Fruit fly (Drosophila melanogaster) whole organism, wandering third instar larva: Measurements from ENCODE around the gene Nagk.

Experiments used
- Abd-B ChIP-seq: fragments of >200 bp; optimal IDR thresholded peaks from 2 replicates; lab custom pipeline; 2017; ENCODE audit warnings: missing biosample characterization, missing genetic modification characterization
- CG32264 ChIP-seq: fragments of 200-800 bp; sonication (Bioruptor generic); optimal IDR thresholded peaks from 2 replicates; lab custom pipeline; 2016; ENCODE audit warnings: missing biosample characterization, missing genetic modification characterization
- CG9705 ChIP-seq: fragments of 200-800 bp; sonication (Bioruptor generic); optimal IDR thresholded peaks from 2 replicates; lab custom pipeline; 2018; ENCODE audit warnings: missing biosample characterization, mild to moderate bottlenecking, missing genetic modification characterization
- CrebA ChIP-seq: fragments of 200-800 bp; sonication (Bioruptor generic); optimal IDR thresholded peaks from 2 replicates; lab custom pipeline; 2016; ENCODE audit warnings: missing biosample characterization, mild to moderate bottlenecking, missing genetic modification characterization, borderline replicate concordance
- Dfd ChIP-seq: fragments of >200 bp; optimal IDR thresholded peaks from 2 replicates; lab custom pipeline; 2017; ENCODE audit warnings: missing biosample characterization, missing genetic modification characterization
- GATAd ChIP-seq: sonication (Bioruptor generic); optimal IDR thresholded peaks from 2 replicates; lab custom pipeline; 2016; ENCODE audit warnings: missing biosample characterization, missing genetic modification characterization
- HLH106 ChIP-seq: fragments of 200-800 bp; optimal IDR thresholded peaks from 3 replicates; lab custom pipeline; 2019; ENCODE audit warnings: missing biosample characterization, mild to moderate bottlenecking, missing genetic modification characterization, moderate library complexity
- Hnf4 ChIP-seq: fragments of 200-800 bp; sonication (Bioruptor generic); optimal IDR thresholded peaks from 2 replicates; lab custom pipeline; 2016; ENCODE audit warnings: missing biosample characterization, mild to moderate bottlenecking, missing genetic modification characterization
- Hr83 ChIP-seq: fragments of 200-300 bp; sonication (Bioruptor generic); optimal IDR thresholded peaks from 2 replicates; lab custom pipeline; 2016; ENCODE audit warnings: missing biosample characterization, mild to moderate bottlenecking, missing genetic modification characterization, moderate library complexity; ENCODE audit not compliant: poor library complexity, severe bottlenecking
- Mio ChIP-seq: sonication (Bioruptor generic); optimal IDR thresholded peaks from 2 replicates; lab custom pipeline; 2016; ENCODE audit warnings: missing biosample characterization, missing genetic modification characterization
- Myc ChIP-seq: fragments of >200 bp; optimal IDR thresholded peaks from 2 replicates; lab custom pipeline; 2017
- OdsH ChIP-seq: fragments of 200-800 bp; sonication (Bioruptor generic); optimal IDR thresholded peaks from 2 replicates; lab custom pipeline; 2016; ENCODE audit warnings: missing biosample characterization, mild to moderate bottlenecking, missing genetic modification characterization
- Rel ChIP-seq, 2 experiments: fragments of 200-800 bp; sonication (Bioruptor generic) in 1 of 2; optimal IDR thresholded peaks; 2 replicates in 1 of 2; 3 replicates in 1 of 2; lab custom pipeline; 2016 to 2019; ENCODE audit warnings: mild to moderate bottlenecking in 2 of 2, missing biosample characterization in 2 of 2, missing genetic modification characterization in 2 of 2, moderate library complexity in 1 of 2
- Vsx2 ChIP-seq: fragments of 200-300, 225-300 bp; sonication (Bioruptor generic); optimal IDR thresholded peaks from 2 replicates; lab custom pipeline; 2018; ENCODE audit warnings: missing biosample characterization, missing genetic modification characterization; ENCODE audit not compliant: partially characterized antibody
- br ChIP-seq: fragments of 200-800 bp; sonication (Bioruptor generic); optimal IDR thresholded peaks from 2 replicates; lab custom pipeline; 2016; ENCODE audit warnings: missing biosample characterization, missing genetic modification characterization
- dl ChIP-seq, 2 experiments: fragments of 175-275, 200-275 bp in 1 of 2; fragments of 200-275 bp in 1 of 2; sonication (Bioruptor generic); optimal IDR thresholded peaks; lab custom pipeline; 2018; ENCODE audit warnings: mild to moderate bottlenecking in 2 of 2, missing biosample characterization in 2 of 2, missing genetic modification characterization in 2 of 2, moderate library complexity in 2 of 2; ENCODE audit not compliant: partially characterized antibody in 2 of 2, insufficient read depth in 1 of 2
- dmrt93B ChIP-seq: fragments of 200-800 bp; sonication (Bioruptor generic); optimal IDR thresholded peaks from 2 replicates; lab custom pipeline; 2018; ENCODE audit warnings: missing biosample characterization, mild to moderate bottlenecking, missing genetic modification characterization
- dsf ChIP-seq: sonication (Bioruptor generic); optimal IDR thresholded peaks from 2 replicates; lab custom pipeline; 2016; ENCODE audit warnings: missing biosample characterization, missing genetic modification characterization, borderline replicate concordance
- ey ChIP-seq: fragments of 200-800 bp; sonication (Bioruptor generic); optimal IDR thresholded peaks from 2 replicates; lab custom pipeline; 2016; ENCODE audit warnings: missing biosample characterization, missing genetic modification characterization
- foxo ChIP-seq, 2 experiments: fragments of 200-800 bp; sonication (Bioruptor generic); optimal IDR thresholded peaks; 2 replicates in 1 of 2; 3 replicates in 1 of 2; lab custom pipeline; 2016 to 2017; ENCODE audit warnings: missing biosample characterization in 2 of 2, missing genetic modification characterization in 2 of 2
- fru ChIP-seq: fragments of 200-800 bp; sonication (Bioruptor generic); optimal IDR thresholded peaks from 3 replicates; lab custom pipeline; 2016; ENCODE audit warnings: missing biosample characterization, mild to moderate bottlenecking, missing genetic modification characterization
- h ChIP-seq: fragments of 200-800 bp; sonication (Bioruptor generic); optimal IDR thresholded peaks from 3 replicates; lab custom pipeline; 2016; ENCODE audit warnings: missing biosample characterization, mild to moderate bottlenecking, missing genetic modification characterization
- pan ChIP-seq: fragments of >200 bp; optimal IDR thresholded peaks from 2 replicates; lab custom pipeline; 2017
- psq ChIP-seq: fragments of 200-800 bp; sonication (Bioruptor generic); optimal IDR thresholded peaks from 3 replicates; lab custom pipeline; 2017; ENCODE audit warnings: missing biosample characterization, mild to moderate bottlenecking, missing genetic modification characterization, moderate library complexity
- rgr ChIP-seq: fragments of 200-800 bp; sonication (Bioruptor generic); optimal IDR thresholded peaks from 3 replicates; lab custom pipeline; 2016; ENCODE audit warnings: missing biosample characterization, mild to moderate bottlenecking, missing genetic modification characterization
- sv ChIP-seq: fragments of 200-800 bp; sonication (Bioruptor generic); optimal IDR thresholded peaks from 3 replicates; lab custom pipeline; 2016; ENCODE audit warnings: missing biosample characterization, missing genetic modification characterization
- usp ChIP-seq: fragments of >200 bp; optimal IDR thresholded peaks from 2 replicates; lab custom pipeline; 2017; ENCODE audit warnings: missing biosample characterization, missing genetic modification characterization
- woc ChIP-seq: sonication (Bioruptor generic); optimal IDR thresholded peaks from 2 replicates; lab custom pipeline; 2016; ENCODE audit warnings: missing biosample characterization, mild to moderate bottlenecking, missing genetic modification characterization

Nagk gene

DNA sequence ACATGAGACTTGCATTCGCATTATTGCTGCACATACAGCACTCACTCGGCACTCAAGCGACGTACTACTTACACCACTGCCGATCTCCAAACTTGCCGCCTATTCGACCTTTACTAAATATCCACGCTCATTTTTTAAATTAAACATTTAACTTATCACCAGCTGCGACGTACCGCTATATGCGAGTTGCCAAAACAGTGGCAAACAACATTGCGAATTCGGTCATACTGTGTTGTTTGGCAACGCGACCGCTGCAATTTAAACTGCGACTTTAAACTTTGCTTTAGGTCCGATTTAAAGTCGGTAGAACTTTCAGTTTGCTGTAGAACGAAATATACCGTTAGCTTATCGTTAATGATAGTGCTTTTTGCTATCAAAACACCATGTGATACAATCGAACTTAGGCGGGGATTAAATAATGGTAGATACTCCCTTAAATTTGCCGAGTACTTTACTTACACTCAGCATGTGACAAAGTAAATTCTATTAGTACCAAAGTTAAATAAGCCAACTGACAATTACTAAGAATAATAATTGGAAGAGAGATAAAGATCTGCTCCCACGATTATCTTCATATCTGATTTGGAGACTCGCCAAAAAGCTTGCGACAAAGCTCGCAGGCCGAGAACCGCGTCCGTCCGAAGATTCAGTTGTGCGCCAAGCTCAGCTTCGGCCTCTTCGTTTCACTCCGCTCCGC is 14.8 kb downstream of the Nagk start, which contains the start of the genes CG6236 and ea:
TSS of gene CG6236 (minus strand) at position 187 of the 697 bp plus-strand sequence.
TSS of gene ea (plus strand) at position 647 of the 697 bp plus-strand sequence.
- TF ChIP-seq CG9705 (GFP tag; lab: Kevin White, UChicago) (no peak), Myc (lab: Kevin White, UChicago) (peak; percentile 66), Abd-B (GFP tag; lab: Kevin White, UChicago) (no peak), OdsH (GFP tag; lab: Kevin White, UChicago) (no peak)

DNA sequence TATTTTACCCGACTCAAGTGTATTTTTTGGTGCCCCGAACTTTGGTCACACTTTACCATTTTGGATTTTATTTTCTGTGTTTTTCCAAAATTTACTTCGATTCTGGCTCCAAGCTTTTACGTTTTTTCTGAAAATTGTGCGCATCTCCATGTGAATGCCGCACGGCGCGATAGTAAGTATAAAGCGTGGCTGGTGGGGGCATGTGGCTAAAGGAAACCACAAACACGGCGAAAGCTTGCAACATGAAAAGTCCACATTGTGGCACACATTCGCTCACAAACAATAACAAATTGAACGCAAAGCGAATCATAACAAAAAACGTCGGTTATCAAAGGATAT is 22.3 kb downstream of the Nagk start, which contains the start of gene ear:
TSS of gene ear (plus strand) at position 10 of the 339 bp plus-strand sequence.
- TF ChIP-seq Hnf4 (GFP tag; lab: Kevin White, UChicago) (no peak), Myc (lab: Kevin White, UChicago) (no peak), br (GFP tag; lab: Kevin White, UChicago) (no peak), dmrt93B (GFP tag; lab: Kevin White, UChicago) (no peak), Hr83 (no peak), GATAd (GFP tag; lab: Kevin White, UChicago) (no peak), CrebA (GFP tag; lab: Kevin White, UChicago) (no peak), Rel (GFP tag; optimal IDR thresholded peaks at IDR 0.05; lab: Kevin White, UChicago) (no peak), Rel (tag; optimal IDR thresholded peaks at IDR 0.05; lab: Kevin White, UChicago) (peak; percentile 14)

DNA sequence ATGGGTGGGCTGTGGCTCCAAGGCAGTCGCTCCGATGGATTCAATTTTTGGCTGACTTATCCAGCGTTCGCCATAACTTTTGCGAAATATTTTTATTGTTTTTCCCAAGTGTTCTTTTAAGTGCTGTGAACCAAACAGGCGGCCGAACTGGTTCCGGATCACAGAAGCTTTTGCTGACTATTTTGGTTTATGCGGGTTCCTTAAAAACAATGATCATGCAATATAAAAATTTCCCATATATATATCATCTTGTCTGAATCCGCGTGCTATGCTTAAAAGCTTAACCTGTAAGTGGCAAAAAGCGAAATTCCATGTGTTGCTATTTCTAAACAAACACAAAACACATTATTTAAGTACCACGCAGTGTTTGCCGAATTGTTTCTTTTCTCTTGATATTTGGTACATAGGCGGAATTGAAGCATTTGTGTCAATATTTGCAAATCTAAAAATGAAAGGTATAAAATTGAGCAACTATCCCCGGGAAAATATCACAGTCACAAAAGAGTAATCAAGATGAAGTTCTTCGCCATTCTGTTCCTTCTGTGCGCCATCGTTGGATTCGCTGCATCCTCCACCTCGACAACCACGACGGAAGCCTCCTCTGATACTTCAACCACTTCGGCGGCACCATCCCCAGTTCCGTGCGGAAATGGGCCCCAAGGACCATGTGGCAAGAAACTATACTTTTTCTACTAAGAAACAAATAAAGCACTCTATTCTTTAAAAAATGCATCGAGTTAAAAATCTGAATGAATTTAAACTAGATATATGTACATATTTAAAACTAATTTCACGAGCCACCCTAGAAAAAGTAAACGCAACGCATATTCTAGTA is 22.9 kb downstream of the Nagk start, which contains the start of the genes CG6276 and CG44040:
TSS of gene CG6276 (minus strand) at position 158 of the 835 bp plus-strand sequence.
TSS of gene CG44040 (plus strand) at position 467 of the 835 bp plus-strand sequence.
- peak; percentile 19 for TF ChIP-seq psq (GFP tag; lab: Kevin White, UChicago)
- TF ChIP-seq OdsH (GFP tag; lab: Kevin White, UChicago), result peak; percentile 38
- TF ChIP-seq Hr83, result peak; percentile 45
- peak; percentile 63 for TF ChIP-seq woc (GFP tag; lab: Kevin White, UChicago)
- no peak for TF ChIP-seq Vsx2 (GFP tag; lab: Kevin White, UChicago)
- TF ChIP-seq sv, result no peak
- TF ChIP-seq dsf (GFP tag; lab: Kevin White, UChicago), result no peak
- no peak for TF ChIP-seq Dfd (GFP tag; lab: Kevin White, UChicago)
- peak; percentile 52 for TF ChIP-seq h
- no peak for TF ChIP-seq br (GFP tag; lab: Kevin White, UChicago)
- no peak for TF ChIP-seq Rel (GFP tag; optimal IDR thresholded peaks at IDR 0.05; lab: Kevin White, UChicago)
- peak; percentile 82 for TF ChIP-seq Rel (tag; optimal IDR thresholded peaks at IDR 0.05; lab: Kevin White, UChicago)
- TF ChIP-seq rgr (GFP tag; lab: Kevin White, UChicago), result peak; percentile 69
- TF ChIP-seq foxo (GFP tag; optimal IDR thresholded peaks at IDR 0.05; lab: Kevin White, UChicago), result peak in 1 of 2 experiments; percentile 59
- TF ChIP-seq HLH106 (tag; lab: Kevin White, UChicago), result peak; percentile 63
- no peak for TF ChIP-seq CG32264 (GFP tag; lab: Kevin White, UChicago)
- TF ChIP-seq usp (GFP tag; lab: Kevin White, UChicago), result no peak
- no peak for TF ChIP-seq CrebA (GFP tag; lab: Kevin White, UChicago)
- TF ChIP-seq Mio (GFP tag; lab: Kevin White, UChicago), result no peak
- TF ChIP-seq ey (GFP tag; lab: Kevin White, UChicago), result peak; percentile 58
- peak; percentile 20 for TF ChIP-seq Myc (lab: Kevin White, UChicago)
- TF ChIP-seq fru (GFP tag; lab: Kevin White, UChicago), result peak; percentile 58
- peak; percentile 47 for TF ChIP-seq CG9705 (GFP tag; lab: Kevin White, UChicago)
- TF ChIP-seq, all 38 proteins: peak for 13

DNA sequence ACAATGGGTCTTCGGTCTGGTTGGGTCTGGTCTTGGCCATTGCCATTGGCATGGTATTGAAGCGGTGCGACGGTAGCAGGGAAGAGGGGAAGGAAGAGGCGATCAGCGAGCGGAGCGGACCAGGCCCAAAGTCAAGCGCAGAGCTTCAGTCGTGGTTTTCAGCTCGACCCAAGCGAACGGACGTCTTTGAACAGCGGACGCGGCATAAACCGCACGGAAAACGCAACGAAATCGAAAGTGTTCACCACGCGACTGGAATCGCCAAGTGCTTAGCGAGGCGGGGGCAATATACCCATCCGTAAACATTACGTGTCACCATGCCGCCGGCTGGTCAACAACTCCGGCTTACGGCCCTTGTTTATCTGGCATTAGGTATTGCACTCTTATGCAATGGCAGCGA is 26.7 kb downstream of the Nagk start, which contains the start of gene CG14866:
TSS of gene CG14866 (plus strand) at position 146 of the 400 bp plus-strand sequence.
- TF ChIP-seq pan (lab: Kevin White, UChicago), result no peak
- TF ChIP-seq, all 38 proteins: peak for 0

DNA sequence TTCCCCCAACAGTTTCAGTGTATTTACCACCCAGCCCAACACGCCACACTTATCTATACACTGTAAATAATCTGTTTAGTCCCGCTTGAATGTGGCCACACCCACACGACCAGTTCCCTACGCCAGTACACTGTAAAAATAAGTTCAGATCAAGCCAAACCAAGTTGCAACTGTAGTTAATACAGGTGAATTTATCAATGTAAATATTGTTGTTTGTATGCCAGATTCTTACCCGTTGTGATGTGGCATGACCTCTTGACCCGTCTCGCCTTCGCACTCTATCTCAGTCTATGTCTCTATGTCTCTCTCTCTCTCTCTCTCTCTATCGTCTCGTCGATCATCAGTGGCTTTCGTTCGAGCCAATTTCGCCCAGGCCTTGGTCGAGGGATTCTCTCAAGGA is 29.2 kb downstream of the Nagk start:
- TF ChIP-seq Hnf4 (GFP tag; lab: Kevin White, UChicago) (no peak), CG9705 (GFP tag; lab: Kevin White, UChicago) (no peak), ey (GFP tag; lab: Kevin White, UChicago) (no peak), Abd-B (GFP tag; lab: Kevin White, UChicago) (no peak), dl (GFP tag; optimal IDR thresholded peaks at IDR 0.05; lab: Kevin White, UChicago; ENCODE audit: insufficient read depth in 1 of 2, partially characterized antibody in 2 of 2) (no peak), pan (lab: Kevin White, UChicago) (no peak), Rel (GFP tag; optimal IDR thresholded peaks at IDR 0.05; lab: Kevin White, UChicago) (no peak), Rel (tag; optimal IDR thresholded peaks at IDR 0.05; lab: Kevin White, UChicago) (no peak), fru (GFP tag; lab: Kevin White, UChicago) (no peak), HLH106 (tag; lab: Kevin White, UChicago) (no peak), dmrt93B (GFP tag; lab: Kevin White, UChicago) (no peak), Hr83 (no peak), dsf (GFP tag; lab: Kevin White, UChicago) (no peak)
